Fruit fly (Drosophila melanogaster) whole organism: ENCODE measurements around the gene c11.1.

Experiments
- CG8478 ChIP-seq: fragments of >200 bp; optimal IDR thresholded peaks from 2 replicates; lab custom pipeline; 2018; ENCODE audit warnings: inconsistent platforms
- Dll ChIP-seq: fragments of >200 bp; optimal IDR thresholded peaks from 2 replicates; lab custom pipeline; 2017
- EcR ChIP-seq, 2 experiments: fragments of >200 bp; optimal IDR thresholded peaks; 2 replicates each; lab custom pipeline; 2017; ENCODE audit warnings: missing biosample characterization in 2 of 2, missing genetic modification characterization in 2 of 2, missing genetic modification reagents in 2 of 2
- pan ChIP-seq: fragments of >200 bp; optimal IDR thresholded peaks from 2 replicates; lab custom pipeline; 2017
- psq ChIP-seq: fragments of >200 bp; optimal IDR thresholded peaks from 2 replicates; lab custom pipeline; 2017
- usp ChIP-seq: fragments of >200 bp; optimal IDR thresholded peaks from 2 replicates; lab custom pipeline; 2017; ENCODE audit warnings: missing biosample characterization, missing genetic modification characterization, mixed read lengths

Gene c11.1

dm6 chrX:9282783-9283289 lies at the start of gene c11.1:
Gene c11.1, minus strand, starts transcription at chrX:9283117.
- TF ChIP-seq Dll (lab: Kevin White, UChicago) (no peak), pan (no peak), psq (lab: Kevin White, UChicago) (no peak)

dm6 chrX:9332208-9332607 lies 49.3 kb upstream of the c11.1 start:
- no peak for TF ChIP-seq EcR (GFP tag; optimal IDR thresholded peaks at IDR 0.05; lab: Kevin White, UChicago)
- TF ChIP-seq pan: no peak
- TF ChIP-seq usp (GFP tag; lab: Kevin White, UChicago): no peak
- TF ChIP-seq Dll (lab: Kevin White, UChicago): no peak
- no peak for TF ChIP-seq psq (lab: Kevin White, UChicago)
- no peak for TF ChIP-seq CG8478 (lab: Kevin White, UChicago)

DNA sequence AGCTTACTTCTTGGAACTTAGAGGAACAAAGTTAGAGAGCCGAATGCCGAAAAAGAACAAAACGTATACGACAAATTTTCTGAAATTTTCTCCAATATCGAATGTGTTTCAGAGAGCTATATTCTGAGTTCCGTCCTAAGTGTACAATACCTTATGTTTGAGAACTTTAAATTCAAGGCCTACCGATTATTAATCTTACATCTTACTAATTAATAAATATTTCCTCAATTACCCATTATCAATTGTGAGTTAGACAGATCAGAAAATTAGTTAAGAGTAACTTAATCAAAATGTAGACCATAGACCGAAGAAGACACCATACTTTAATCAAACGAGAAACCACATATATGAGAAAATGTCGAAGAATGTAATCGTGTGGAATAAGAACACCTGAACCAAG lies 47.5 kb upstream of the c11.1 start, which contains the start of gene CG34450:
Gene CG34450 (minus strand): TSS at position 101 of the 400 bp plus-strand sequence.
- TF ChIP-seq CG8478 (lab: Kevin White, UChicago): no peak
- no peak for TF ChIP-seq EcR (GFP tag; optimal IDR thresholded peaks at IDR 0.05; lab: Kevin White, UChicago)
- TF ChIP-seq pan: no peak
- TF ChIP-seq usp (GFP tag; lab: Kevin White, UChicago): no peak
- TF ChIP-seq Dll (lab: Kevin White, UChicago): no peak
- TF ChIP-seq psq (lab: Kevin White, UChicago): no peak

dm6 chrX:9319140-9319539 lies 36.2 kb upstream of the c11.1 start, which contains the start of the genes c12.1 and c12.2:
Gene c12.1, minus strand, starts transcription at chrX:9319223.
Gene c12.2, plus strand, starts transcription at chrX:9319359.
- TF ChIP-seq usp (GFP tag; lab: Kevin White, UChicago) (no peak), CG8478 (lab: Kevin White, UChicago) (no peak), psq (lab: Kevin White, UChicago) (no peak), pan (no peak), Dll (lab: Kevin White, UChicago) (no peak), EcR (GFP tag; optimal IDR thresholded peaks at IDR 0.05; lab: Kevin White, UChicago) (no peak)

DNA sequence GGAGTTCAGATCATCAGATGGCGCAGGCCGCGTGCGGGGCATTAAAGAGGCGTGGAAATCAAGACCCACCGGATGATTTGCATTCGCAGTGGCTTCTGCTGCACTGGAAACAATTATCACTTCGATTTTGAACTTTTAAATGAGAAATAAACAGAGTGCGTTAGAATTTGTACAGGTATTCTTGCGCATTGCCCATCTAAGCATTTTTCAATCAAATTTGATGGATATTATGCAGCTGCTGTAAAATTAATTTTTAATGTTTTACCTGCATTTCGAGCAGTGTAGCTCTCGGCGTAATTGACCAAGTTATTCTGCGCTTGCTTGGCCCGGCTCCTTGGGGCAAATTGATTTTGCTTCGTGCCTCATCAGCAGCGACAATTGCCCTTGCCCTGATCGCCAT lies 34.2 kb upstream of the c11.1 start:
- TF ChIP-seq CG8478 (lab: Kevin White, UChicago) (no peak), Dll (lab: Kevin White, UChicago) (no peak), usp (GFP tag; lab: Kevin White, UChicago) (no peak), EcR (GFP tag; optimal IDR thresholded peaks at IDR 0.05; lab: Kevin White, UChicago) (no peak), pan (no peak), psq (lab: Kevin White, UChicago) (no peak)

DNA sequence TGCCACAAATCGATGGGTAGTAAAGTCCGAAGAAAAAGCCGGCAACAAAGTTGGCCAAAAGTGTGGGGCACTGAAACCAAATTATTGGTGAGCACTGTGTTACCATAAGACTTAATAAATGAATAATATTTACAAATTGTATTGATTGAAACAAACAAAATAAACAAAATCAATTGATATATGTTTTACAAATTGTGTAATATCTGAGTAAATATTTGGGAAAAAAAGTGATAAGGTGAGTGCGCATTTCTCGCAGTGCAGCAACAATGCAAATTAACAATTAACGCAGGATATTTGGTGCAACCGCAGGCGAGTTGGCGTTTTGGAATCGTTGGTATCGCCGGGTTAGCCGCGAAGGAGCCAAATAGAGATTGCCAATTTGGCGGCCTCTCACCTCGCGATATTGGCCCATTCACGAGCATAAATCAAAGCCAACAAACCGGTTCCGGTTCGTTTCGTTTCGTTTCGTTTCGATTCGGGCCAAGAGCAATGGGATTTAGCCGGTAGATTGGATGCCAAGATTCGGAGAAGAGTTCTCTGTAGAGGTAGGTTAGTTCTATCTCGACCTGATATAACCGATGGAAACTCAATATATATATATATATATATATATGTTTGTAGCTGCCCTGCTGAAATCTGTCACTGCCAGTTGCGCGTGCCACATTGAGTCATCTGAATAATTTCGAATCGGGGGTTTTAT lies 27.2 kb upstream of the c11.1 start:
- no peak for TF ChIP-seq EcR (GFP tag; optimal IDR thresholded peaks at IDR 0.05; lab: Kevin White, UChicago)

dm6 chrX:9305735-9306134 lies 22.8 kb upstream of the c11.1 start:
- TF ChIP-seq pan: no peak

DNA sequence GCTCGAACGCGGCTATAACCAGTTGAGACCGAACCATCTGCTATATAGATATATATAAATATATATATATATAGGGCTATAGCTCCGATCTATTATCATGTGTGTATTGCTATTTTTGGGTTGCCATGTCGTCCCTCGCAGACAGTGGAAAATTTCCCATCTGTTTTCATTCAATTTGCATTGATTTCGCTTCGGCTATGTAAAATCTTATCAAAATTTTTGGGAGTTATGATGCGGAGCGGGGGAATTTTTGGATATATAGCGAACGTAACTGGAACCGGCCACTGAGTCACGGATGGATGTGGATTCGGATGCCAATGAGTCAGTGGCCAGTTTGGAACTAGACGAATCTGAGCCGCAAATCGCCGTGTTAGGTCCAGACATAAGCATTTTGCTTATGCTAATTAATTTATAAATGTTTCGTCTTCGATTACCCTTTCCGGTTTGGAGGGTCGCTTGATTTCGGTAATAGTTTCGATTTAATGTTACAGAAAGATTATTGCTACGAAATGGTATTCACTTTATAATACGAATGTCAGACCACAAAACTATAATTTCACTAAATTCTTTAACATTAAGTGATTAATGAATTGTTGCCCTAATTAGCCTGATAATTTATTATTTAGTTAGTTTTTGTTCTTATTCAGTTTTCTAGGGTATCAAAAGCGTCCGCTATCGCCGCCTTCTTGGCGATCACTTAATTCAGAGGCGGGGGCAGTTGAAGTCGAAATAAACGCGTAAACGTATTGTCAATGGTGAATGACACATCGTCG lies 14.9 kb upstream of the c11.1 start:
- TF ChIP-seq psq (lab: Kevin White, UChicago): no peak
- TF ChIP-seq pan: no peak
- no peak for TF ChIP-seq EcR (GFP tag; optimal IDR thresholded peaks at IDR 0.05; lab: Kevin White, UChicago)
- no peak for TF ChIP-seq CG8478 (lab: Kevin White, UChicago)
- TF ChIP-seq Dll (lab: Kevin White, UChicago): no peak
- no peak for TF ChIP-seq usp (GFP tag; lab: Kevin White, UChicago)

DNA sequence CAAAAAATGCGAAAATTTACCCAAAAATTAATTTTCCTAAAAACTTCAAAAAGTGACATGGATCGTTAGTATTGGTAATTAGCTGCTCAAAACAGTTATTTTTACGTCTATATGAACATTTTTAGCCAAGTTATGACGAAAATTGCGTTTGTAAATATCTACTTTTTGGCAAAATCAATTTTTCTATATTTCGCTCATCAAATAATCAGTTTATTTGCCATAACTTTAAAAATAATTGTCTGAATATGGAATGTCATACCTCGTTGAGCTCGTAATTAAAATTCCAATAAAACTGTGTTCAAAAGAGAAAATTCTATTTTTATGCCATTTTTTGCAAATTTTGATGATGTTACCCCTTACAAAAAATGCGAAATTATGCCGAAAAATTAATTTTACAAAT lies 13.6 kb upstream of the c11.1 start:
- TF ChIP-seq EcR (GFP tag; optimal IDR thresholded peaks at IDR 0.05; lab: Kevin White, UChicago): no peak

DNA sequence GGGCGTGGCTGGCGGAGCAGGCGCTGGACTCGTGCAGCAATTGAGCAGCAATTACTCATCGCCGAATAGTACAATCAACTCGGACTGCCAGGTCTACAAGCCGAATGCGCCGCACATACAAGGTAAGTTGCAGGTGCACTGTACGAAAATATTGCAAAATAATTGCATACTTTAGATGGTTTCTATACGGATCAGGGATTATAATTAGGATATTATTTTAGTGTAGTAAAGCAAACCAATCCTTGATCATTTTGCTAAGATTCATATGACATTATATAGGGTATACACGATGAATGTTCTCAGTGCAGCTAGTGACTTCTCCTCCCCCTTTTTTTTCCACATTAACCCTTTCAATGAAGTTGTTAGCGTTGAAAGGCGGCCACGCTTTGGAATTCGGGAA lies 12.6 kb upstream of the c11.1 start:
- no peak for TF ChIP-seq Dll (lab: Kevin White, UChicago)
- no peak for TF ChIP-seq CG8478 (lab: Kevin White, UChicago)
- TF ChIP-seq psq (lab: Kevin White, UChicago): no peak
- TF ChIP-seq EcR (GFP tag; optimal IDR thresholded peaks at IDR 0.05; lab: Kevin White, UChicago): no peak
- TF ChIP-seq usp (GFP tag; lab: Kevin White, UChicago): no peak
- no peak for TF ChIP-seq pan

dm6 chrX:9291270-9291669 lies 8.4 kb upstream of the c11.1 start:
- TF ChIP-seq CG8478 (lab: Kevin White, UChicago): no peak

DNA sequence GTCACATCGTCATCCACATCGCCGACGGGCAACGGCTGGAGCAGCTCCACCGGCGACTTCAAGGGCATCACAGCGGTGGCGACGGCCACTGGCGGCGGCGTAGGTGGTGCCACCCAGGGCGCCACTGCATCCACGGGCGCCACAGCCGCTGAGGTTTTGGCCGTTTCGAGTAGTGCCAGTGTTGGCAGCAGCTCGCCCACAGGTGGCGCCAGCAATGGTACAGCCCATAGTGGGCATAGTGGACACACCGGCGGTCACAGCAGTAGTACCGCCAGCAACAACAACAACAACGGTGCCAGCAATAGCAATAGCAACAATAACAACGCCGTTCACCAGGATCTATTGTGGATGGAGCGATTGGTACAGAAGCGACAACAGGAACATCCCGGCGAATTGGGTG lies 3.5 kb upstream of the c11.1 start:
- TF ChIP-seq Dll (lab: Kevin White, UChicago): no peak
- TF ChIP-seq EcR (GFP tag; optimal IDR thresholded peaks at IDR 0.05; lab: Kevin White, UChicago): no peak
- no peak for TF ChIP-seq psq (lab: Kevin White, UChicago)
- no peak for TF ChIP-seq CG8478 (lab: Kevin White, UChicago)
- TF ChIP-seq pan: no peak
- TF ChIP-seq usp (GFP tag; lab: Kevin White, UChicago): no peak
